Fruit fly (Drosophila melanogaster): ENCODE data around the gene Bili.

DNA sequence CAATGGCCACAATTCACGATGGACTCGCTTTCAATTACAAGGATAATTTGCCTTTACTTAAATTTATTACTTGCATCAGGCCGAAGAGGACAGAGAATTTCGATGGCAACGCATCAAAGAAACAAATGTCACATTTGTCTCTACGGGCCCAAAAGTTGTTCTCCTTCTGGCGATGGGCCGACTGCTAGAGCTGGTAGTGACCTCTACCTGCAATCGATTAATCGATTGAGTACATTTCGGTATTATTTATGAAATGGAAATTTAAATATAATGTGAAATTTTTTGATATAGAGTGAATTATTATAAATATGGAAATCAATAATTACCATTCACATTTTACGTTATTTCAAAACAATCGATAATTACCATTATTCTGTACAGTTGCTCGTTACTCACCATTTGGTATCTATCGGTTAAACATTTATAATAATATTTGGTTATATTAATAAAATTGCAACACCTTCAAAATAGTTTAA, 8.3 kb upstream of the Bili start, which contains the start of the genes CG31510 and TTLL5:
- TF ChIP-seq CG6854 (GFP tag; optimal IDR thresholded peaks at IDR 0.05), result no peak
- TF ChIP-seq CG8119 (GFP tag; IDR thresholded peaks at IDR 0.05), result no peak
- TF ChIP-seq pdm3 (GFP tag; optimal IDR thresholded peaks at IDR 0.05), result no peak
- TF ChIP-seq Hr4 (GFP tag; optimal IDR thresholded peaks at IDR 0.05), result no peak
- no peak for TF ChIP-seq Eip78C (GFP tag)
- no peak for TF ChIP-seq CG11294 (GFP tag; IDR thresholded peaks at IDR 0.05)
- no peak for TF ChIP-seq CG8632 (GFP tag; optimal IDR thresholded peaks at IDR 0.05)
- no peak for TF ChIP-seq CG16779 (tag; optimal IDR thresholded peaks at IDR 0.05)
- no peak for TF ChIP-seq CG7368 (GFP tag; optimal IDR thresholded peaks at IDR 0.05)
- no peak for TF ChIP-seq achi (GFP tag; optimal IDR thresholded peaks at IDR 0.05)
- no peak for TF ChIP-seq dsx (GFP tag; optimal IDR thresholded peaks at IDR 0.05; ENCODE audit: poor library complexity, severe bottlenecking)
- TF ChIP-seq topi (GFP tag; optimal IDR thresholded peaks at IDR 0.05), result no peak

All from whole organism, prepupa.